Worm (Caenorhabditis elegans) whole organism, L1 larva: ENCODE measurements around the gene smg-8.

ENCODE experiments used
- C04F5.9 ChIP-seq: sonication (generic microtip); optimal IDR thresholded peaks from 2 replicates; lab custom pipeline; 2016; ENCODE audit warnings: missing genetic modification characterization, missing compliant biosample characterization
- F16B12.6 ChIP-seq: fragments of 150-350 bp; optimal IDR thresholded peaks from 2 replicates; lab custom pipeline; 2014; ENCODE audit warnings: missing biosample characterization, missing genetic modification characterization
- Y116A8C.19 ChIP-seq: sonication (generic microtip); optimal IDR thresholded peaks from 2 replicates; lab custom pipeline; 2016; ENCODE audit warnings: missing compliant biosample characterization, missing genetic modification characterization, borderline replicate concordance
- aha-1 ChIP-seq: fragments of 150-350 bp; optimal IDR thresholded peaks from 2 replicates; lab custom pipeline; 2014; ENCODE audit warnings: missing biosample characterization, missing genetic modification characterization
- alr-1 ChIP-seq: fragments of 200-800 bp; sonication (Bioruptor generic); optimal IDR thresholded peaks from 2 replicates; lab custom pipeline; 2018; ENCODE audit warnings: borderline replicate concordance, mild to moderate bottlenecking, missing genetic modification characterization, missing compliant biosample characterization
- aly-2 ChIP-seq: fragments of 150-350 bp; optimal IDR thresholded peaks from 2 replicates; lab custom pipeline; 2014; ENCODE audit warnings: missing biosample characterization, missing genetic modification characterization
- ama-1 ChIP-seq: fragments of 150-350 bp; optimal IDR thresholded peaks from 2 replicates; lab custom pipeline; 2014
- ceh-8 ChIP-seq: fragments of 200-800 bp; sonication (Bioruptor generic); optimal IDR thresholded peaks from 2 replicates; lab custom pipeline; 2018; ENCODE audit warnings: mild to moderate bottlenecking, missing genetic modification characterization, moderate library complexity, missing compliant biosample characterization
- ceh-82 ChIP-seq, 3 experiments: fragments of 150-350 bp in 1 of 3; sonication (generic microtip) in 2 of 3; optimal IDR thresholded peaks; 2 replicates each; lab custom pipeline; 2014 to 2017; ENCODE audit warnings: missing biosample characterization in 3 of 3, missing genetic modification characterization in 3 of 3
- ces-1 ChIP-seq: fragments of 150-350 bp; optimal IDR thresholded peaks from 2 replicates; lab custom pipeline; 2014; ENCODE audit warnings: missing biosample characterization, missing genetic modification reagents, missing genetic modification characterization
- efl-1 ChIP-seq, 4 experiments: fragments of 150-350 bp; optimal IDR thresholded peaks in 3 of 4; peaks in 1 of 4; 1 replicate in 1 of 4; 2 replicates in 3 of 4; lab custom pipeline; 2014; ENCODE audit warnings: missing biosample characterization in 2 of 4, missing genetic modification characterization in 2 of 4, missing genetic modification reagents in 2 of 4
- efl-3 ChIP-seq: fragments of 200-800 bp; sonication (Bioruptor generic); optimal IDR thresholded peaks from 2 replicates; lab custom pipeline; 2018; ENCODE audit warnings: mild to moderate bottlenecking, missing genetic modification characterization, missing compliant biosample characterization
- egl-27 ChIP-seq, 2 experiments: fragments of 150-350 bp in 1 of 2; sonication (generic microtip); optimal IDR thresholded peaks; 3 replicates each; lab custom pipeline; 2017 to 2018; ENCODE audit warnings: missing biosample characterization in 2 of 2, missing genetic modification characterization in 2 of 2, missing genetic modification reagents in 2 of 2
- elt-3 ChIP-seq, 6 experiments: fragments of 150-350 bp in 1 of 6; sonication (generic microtip); optimal IDR thresholded peaks; 2 replicates each; lab custom pipeline; 2017 to 2018; ENCODE audit warnings: missing biosample characterization in 6 of 6, missing genetic modification characterization in 6 of 6, inconsistent platforms in 1 of 6
- fkh-10 ChIP-seq: sonication (generic microtip); optimal IDR thresholded peaks from 2 replicates; lab custom pipeline; 2017; ENCODE audit warnings: missing biosample characterization, missing genetic modification reagents, missing genetic modification characterization
- fos-1 ChIP-seq: fragments of 150-350 bp; optimal IDR thresholded peaks from 2 replicates; lab custom pipeline; 2014; ENCODE audit warnings: missing biosample characterization, missing genetic modification characterization
- grh-1 ChIP-seq: fragments of 200-800 bp; sonication (Bioruptor generic); IDR thresholded peaks from 2 replicates; pipeline ENCODE4 v1.3.6; 2022; ENCODE audit warnings: missing genetic modification reagents, missing genetic modification characterization, missing compliant biosample characterization
- hlh-17 ChIP-seq: fragments of 200-800 bp; sonication (Bioruptor generic); optimal IDR thresholded peaks from 2 replicates; lab custom pipeline; 2018; ENCODE audit warnings: missing genetic modification characterization, mild to moderate bottlenecking, missing compliant biosample characterization, moderate library complexity, borderline replicate concordance
- hpl-2 ChIP-seq: fragments of 150-350 bp; optimal IDR thresholded peaks from 2 replicates; lab custom pipeline; 2014; ENCODE audit warnings: missing biosample characterization, missing genetic modification reagents, missing genetic modification characterization
- jun-1 ChIP-seq: fragments of 150-350 bp; optimal IDR thresholded peaks from 2 replicates; lab custom pipeline; 2014; ENCODE audit warnings: missing biosample characterization, missing genetic modification reagents, missing genetic modification characterization
- lin-13 ChIP-seq: fragments of 150-350 bp; optimal IDR thresholded peaks from 2 replicates; lab custom pipeline; 2014; ENCODE audit warnings: missing biosample characterization, missing genetic modification reagents, missing genetic modification characterization
- lin-15B ChIP-seq: fragments of 150-350 bp; sonication (generic microtip); optimal IDR thresholded peaks from 3 replicates; lab custom pipeline; 2014; ENCODE audit warnings: missing biosample characterization, missing genetic modification characterization
- lin-35 ChIP-seq, 2 experiments: fragments of 150-350 bp; optimal IDR thresholded peaks; 2 replicates each; lab custom pipeline; 2014; ENCODE audit warnings: missing biosample characterization in 2 of 2, missing genetic modification characterization in 2 of 2, missing genetic modification reagents in 2 of 2
- lin-39 ChIP-seq: fragments of 150-350 bp; optimal IDR thresholded peaks from 2 replicates; lab custom pipeline; 2014; ENCODE audit warnings: missing biosample characterization, missing genetic modification reagents, missing genetic modification characterization
- mdl-1 ChIP-seq, 2 experiments: fragments of 150-350 bp; optimal IDR thresholded peaks; 2 replicates each; lab custom pipeline; 2014 to 2017; ENCODE audit warnings: missing biosample characterization in 2 of 2, missing genetic modification characterization in 2 of 2, inconsistent platforms in 1 of 2
- mef-2 ChIP-seq: fragments of 150-350 bp; optimal IDR thresholded peaks from 2 replicates; lab custom pipeline; 2014; ENCODE audit warnings: missing biosample characterization, missing genetic modification characterization
- nhr-11 ChIP-seq: fragments of 150-350 bp; optimal IDR thresholded peaks from 2 replicates; lab custom pipeline; 2014; ENCODE audit warnings: missing biosample characterization, missing genetic modification characterization
- nhr-12 ChIP-seq: sonication (generic microtip); optimal IDR thresholded peaks from 2 replicates; lab custom pipeline; 2017; ENCODE audit warnings: missing biosample characterization, missing genetic modification characterization
- nhr-19 ChIP-seq: fragments of 200-800 bp; sonication (Bioruptor generic); conservative IDR thresholded peaks from 2 replicates; pipeline ENCODE4 v1.3.6; 2022; ENCODE audit warnings: missing genetic modification characterization, missing compliant biosample characterization
- nhr-28 ChIP-seq: fragments of 150-350 bp; optimal IDR thresholded peaks from 2 replicates; lab custom pipeline; 2014; ENCODE audit warnings: missing biosample characterization, missing genetic modification characterization
- nhr-47 ChIP-seq: sonication (generic microtip); optimal IDR thresholded peaks from 2 replicates; lab custom pipeline; 2016; ENCODE audit warnings: mild to moderate bottlenecking, missing genetic modification characterization, moderate library complexity, missing compliant biosample characterization
- nhr-71 ChIP-seq: sonication (generic microtip); optimal IDR thresholded peaks from 2 replicates; lab custom pipeline; 2016; ENCODE audit warnings: mild to moderate bottlenecking, missing genetic modification characterization, moderate library complexity, missing compliant biosample characterization
- nhr-76 ChIP-seq: sonication (generic microtip); optimal IDR thresholded peaks from 2 replicates; lab custom pipeline; 2017; ENCODE audit warnings: missing biosample characterization, missing genetic modification characterization
- nhr-77 ChIP-seq: fragments of 150-350 bp; optimal IDR thresholded peaks from 2 replicates; lab custom pipeline; 2014; ENCODE audit warnings: missing biosample characterization, missing genetic modification characterization
- nhr-90 ChIP-seq: sonication (generic microtip); optimal IDR thresholded peaks from 2 replicates; lab custom pipeline; 2016; ENCODE audit warnings: mild to moderate bottlenecking, missing genetic modification characterization, missing compliant biosample characterization; ENCODE audit not compliant: poor library complexity
- pag-3 ChIP-seq: sonication (generic microtip); optimal IDR thresholded peaks from 2 replicates; lab custom pipeline; 2017; ENCODE audit warnings: missing genetic modification characterization, mild to moderate bottlenecking, missing compliant biosample characterization, antibody characterized with exemption, borderline replicate concordance; ENCODE audit not compliant: insufficient read depth
- pqm-1 ChIP-seq: sonication (generic microtip); optimal IDR thresholded peaks from 3 replicates; lab custom pipeline; 2017; ENCODE audit warnings: missing biosample characterization, missing genetic modification characterization
- rnt-1 ChIP-seq: sonication (generic microtip); optimal IDR thresholded peaks from 2 replicates; lab custom pipeline; 2016; ENCODE audit warnings: mild to moderate bottlenecking, missing genetic modification characterization, moderate library complexity, missing compliant biosample characterization
- snpc-4 ChIP-seq: fragments of 150-350 bp; optimal IDR thresholded peaks from 2 replicates; lab custom pipeline; 2014; ENCODE audit warnings: missing biosample characterization, missing genetic modification characterization
- sptf-1 ChIP-seq: fragments of 150-350 bp; optimal IDR thresholded peaks from 2 replicates; lab custom pipeline; 2014; ENCODE audit warnings: missing biosample characterization, missing genetic modification characterization
- sup-37 ChIP-seq: fragments of 200-800 bp; sonication (Bioruptor generic); optimal IDR thresholded peaks from 2 replicates; lab custom pipeline; 2018; ENCODE audit warnings: mild to moderate bottlenecking, missing genetic modification characterization, missing compliant biosample characterization
- swsn-7 ChIP-seq: sonication (generic microtip); optimal IDR thresholded peaks from 2 replicates; lab custom pipeline; 2016; ENCODE audit warnings: missing genetic modification characterization, missing compliant biosample characterization
- tlp-1 ChIP-seq: fragments of 150-350 bp; optimal IDR thresholded peaks from 2 replicates; lab custom pipeline; 2014; ENCODE audit warnings: missing biosample characterization, missing genetic modification characterization
- unc-130 ChIP-seq: fragments of 150-350 bp; optimal IDR thresholded peaks from 2 replicates; lab custom pipeline; 2017; ENCODE audit warnings: missing biosample characterization, missing genetic modification characterization, inconsistent platforms
- unc-30 ChIP-seq: sonication (generic microtip); optimal IDR thresholded peaks from 2 replicates; lab custom pipeline; 2017; ENCODE audit warnings: missing biosample characterization, missing genetic modification characterization
- unc-86 ChIP-seq: sonication (generic microtip); optimal IDR thresholded peaks from 2 replicates; lab custom pipeline; 2016; ENCODE audit warnings: missing genetic modification characterization, missing compliant biosample characterization
- unc-98 ChIP-seq: fragments of 200-800 bp; sonication (Bioruptor generic); IDR thresholded peaks from 2 replicates; pipeline ENCODE4 v1.3.6; 2022; ENCODE audit warnings: missing genetic modification characterization, missing compliant biosample characterization
- zag-1 ChIP-seq: fragments of 150-350 bp; optimal IDR thresholded peaks from 2 replicates; lab custom pipeline; 2014; ENCODE audit warnings: missing biosample characterization, missing genetic modification characterization
- ztf-11 ChIP-seq, 2 experiments: sonication (generic microtip); optimal IDR thresholded peaks; 2 replicates each; lab custom pipeline; 2016 to 2017; ENCODE audit warnings: missing genetic modification characterization in 2 of 2, missing biosample characterization in 1 of 2, missing compliant biosample characterization in 1 of 2
- ztf-4 ChIP-seq: fragments of 150-350 bp; optimal IDR thresholded peaks from 2 replicates; lab custom pipeline; 2014; ENCODE audit warnings: missing biosample characterization, missing genetic modification characterization

The smg-8 gene

DNA sequence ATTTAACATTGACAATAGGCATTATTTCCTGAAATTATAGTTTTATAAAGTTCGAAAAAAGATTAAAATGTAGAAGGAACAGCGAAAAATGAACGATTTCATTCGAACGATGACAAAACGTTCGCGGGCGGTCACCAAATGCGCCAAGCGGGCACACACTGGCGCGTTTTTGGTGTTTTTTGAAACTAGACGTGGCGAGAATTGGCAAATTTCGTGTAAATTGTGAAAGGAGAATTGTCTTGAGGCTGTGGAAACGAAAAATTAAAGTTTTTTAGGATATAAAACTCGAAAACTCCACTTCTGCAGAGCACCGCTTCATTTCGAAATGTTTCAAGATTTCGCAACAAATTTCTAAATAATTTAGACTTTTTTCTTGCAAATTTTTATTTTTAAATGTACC, 47.5 kb downstream of the smg-8 start, which contains the start of gene usp-14 (continued):
- TF ChIP-seq snpc-4 = peak; percentile 68
- peak in 1 of 2 experiments; percentile 52 for TF ChIP-seq mdl-1 (tag; optimal IDR thresholded peaks at IDR 0.05; lab: Kevin White, UChicago)
- TF ChIP-seq nhr-12 (tag; lab: Kevin White, UChicago) = no peak
- peak; percentile 63 for TF ChIP-seq nhr-19 (GFP tag; lab: Robert Waterston, UW)
- peak; percentile 37; the same call in 1 of the 2 replicates for TF ChIP-seq grh-1 (GFP tag; lab: Robert Waterston, UW)
- peak; percentile 30 for TF ChIP-seq unc-130 (tag; lab: Kevin White, UChicago)
- peak; percentile 70 for TF ChIP-seq nhr-90 (tag; lab: Kevin White, UChicago)
- no peak for TF ChIP-seq lin-13 (GFP tag; lab: Kevin White, UChicago)
- no peak for TF ChIP-seq nhr-76
- TF ChIP-seq efl-1 (optimal IDR thresholded peaks at IDR 0.05; lab: Kevin White, UChicago) = peak; percentile 77 to 80
- peak; percentile 82 to 98 for TF ChIP-seq efl-1 (GFP tag; optimal IDR thresholded peaks at IDR 0.05 in 1 of 2; lab: Kevin White, UChicago)
- peak; percentile 74 for TF ChIP-seq nhr-71 (tag; lab: Kevin White, UChicago)
- TF ChIP-seq ztf-4 (tag; lab: Kevin White, UChicago) = no peak
- peak; percentile 58 for TF ChIP-seq nhr-77 (tag; lab: Kevin White, UChicago)
- no peak for TF ChIP-seq lin-39 (tag; lab: Kevin White, UChicago)
- TF ChIP-seq ceh-82 (tag; optimal IDR thresholded peaks at IDR 0.05; lab: Kevin White, UChicago) = peak in 2 of 3 experiments; percentile 48 to 51
- no peak for TF ChIP-seq hpl-2
- TF ChIP-seq nhr-28 (tag; lab: Kevin White, UChicago) = no peak
- no peak for TF ChIP-seq sup-37 (GFP tag; lab: Kevin White, UChicago)
- TF ChIP-seq unc-30 (tag; lab: Kevin White, UChicago) = no peak
- TF ChIP-seq swsn-7 (tag; lab: Kevin White, UChicago) = peak; percentile 66
- TF ChIP-seq lin-15B = peak; percentile 51
- TF ChIP-seq fkh-10 (GFP tag; lab: Kevin White, UChicago) = no peak
- no peak for TF ChIP-seq fos-1 (tag; lab: Kevin White, UChicago)
- TF ChIP-seq tlp-1 (tag; lab: Kevin White, UChicago) = no peak
- no peak for TF ChIP-seq ces-1
- TF ChIP-seq Y116A8C.19 = no peak
- TF ChIP-seq sptf-1 (tag; lab: Kevin White, UChicago) = no peak
- peak; percentile 31 for TF ChIP-seq jun-1
- TF ChIP-seq unc-86 (tag; lab: Kevin White, UChicago) = peak; percentile 30
- peak; percentile 82 to 90 for TF ChIP-seq lin-35 (GFP tag; optimal IDR thresholded peaks at IDR 0.05; lab: Kevin White, UChicago)
- TF ChIP-seq rnt-1 (tag; lab: Kevin White, UChicago) = peak; percentile 72
- TF ChIP-seq ztf-11 (tag; optimal IDR thresholded peaks at IDR 0.05; lab: Kevin White, UChicago) = no peak
- TF ChIP-seq efl-3 (GFP tag; lab: Kevin White, UChicago) = no peak
- no peak for TF ChIP-seq pqm-1 (tag; lab: Kevin White, UChicago)
- TF ChIP-seq nhr-47 (tag; lab: Kevin White, UChicago) = peak; percentile 73

- TF ChIP-seq F16B12.6 (tag; lab: Kevin White, UChicago) (no peak), hpl-2 (no peak), ceh-8 (GFP tag; lab: Kevin White, UChicago) (no peak), alr-1 (tag; lab: Kevin White, UChicago) (no peak), unc-98 (GFP tag; lab: Robert Waterston, UW) (no peak), nhr-77 (tag; lab: Kevin White, UChicago) (no peak), elt-3 (tag; optimal IDR thresholded peaks at IDR 0.05; lab: Kevin White, UChicago) (peak in 1 of 6 experiments; percentile 6), hlh-17 (GFP tag; lab: Kevin White, UChicago) (no peak), lin-15B (no peak), nhr-76 (no peak), egl-27 (tag; optimal IDR thresholded peaks at IDR 0.05; lab: Kevin White, UChicago) (no peak), efl-1 (optimal IDR thresholded peaks at IDR 0.05; lab: Kevin White, UChicago) (peak; percentile 5 to 11), efl-1 (GFP tag; optimal IDR thresholded peaks at IDR 0.05 in 1 of 2; lab: Kevin White, UChicago) (peak; percentile 2 to 27), Y116A8C.19 (no peak), aha-1 (tag; lab: Kevin White, UChicago) (no peak), pag-3 (no peak), mef-2 (tag; lab: Kevin White, UChicago) (no peak), ama-1 (lab: Kevin White, UChicago) (no peak), rnt-1 (tag; lab: Kevin White, UChicago) (no peak), zag-1 (tag; lab: Kevin White, UChicago) (no peak), pqm-1 (tag; lab: Kevin White, UChicago) (no peak), sup-37 (GFP tag; lab: Kevin White, UChicago) (no peak), nhr-11 (tag; lab: Kevin White, UChicago) (no peak), aly-2 (tag; lab: Kevin White, UChicago) (no peak), ztf-11 (tag; optimal IDR thresholded peaks at IDR 0.05; lab: Kevin White, UChicago) (no peak), C04F5.9 (no peak)
These were observed 48.2 kb downstream of the smg-8 start, which contains the start of gene vnut-1 for ce11 chrII:14489407-14489806. Gene vnut-1, plus strand, starts transcription at chrII:14489802.
